Worm (Caenorhabditis elegans) whole organism, young adult: Measurements from ENCODE around the gene sgo-1.

ENCODE experiments used
- F39B2.1 ChIP-seq: fragments of 200-800 bp; sonication (Bioruptor generic); IDR thresholded peaks from 2 replicates; pipeline ENCODE4 v1.3.6; 2022; ENCODE audit warnings: missing genetic modification reagents, missing genetic modification characterization, missing compliant biosample characterization
- K12H6.12 ChIP-seq: fragments of 200-800 bp; sonication (Bioruptor generic); optimal IDR thresholded peaks from 2 replicates; lab custom pipeline; 2018; ENCODE audit warnings: mild to moderate bottlenecking, missing genetic modification characterization, missing compliant biosample characterization
- Y53F4B.3 ChIP-seq: fragments of 200-800 bp; sonication (Bioruptor generic); IDR thresholded peaks from 2 replicates; pipeline ENCODE4 v1.3.6; 2022; ENCODE audit warnings: missing genetic modification reagents, missing genetic modification characterization, missing compliant biosample characterization
- Y79H2A.3 ChIP-seq: fragments of 200-800 bp; sonication (Bioruptor generic); conservative IDR thresholded peaks from 2 replicates; pipeline ENCODE4 v1.3.6; 2022; ENCODE audit warnings: missing genetic modification reagents, missing genetic modification characterization, missing compliant biosample characterization
- ceh-100 ChIP-seq: fragments of 200-800 bp; sonication (Bioruptor generic); IDR thresholded peaks from 2 replicates; pipeline ENCODE4 v1.3.6; 2022; ENCODE audit warnings: missing genetic modification reagents, missing genetic modification characterization, missing compliant biosample characterization
- ceh-58 ChIP-seq: fragments of 200-800 bp; sonication (Bioruptor generic); IDR thresholded peaks from 2 replicates; pipeline ENCODE4 v1.3.6; 2022; ENCODE audit warnings: missing genetic modification characterization, missing compliant biosample characterization
- dpl-1 ChIP-seq: fragments of 150-350 bp; optimal IDR thresholded peaks from 2 replicates; lab custom pipeline; 2014; ENCODE audit warnings: missing biosample characterization, missing genetic modification reagents, missing genetic modification characterization
- madf-10 ChIP-seq: sonication (generic microtip); optimal IDR thresholded peaks from 2 replicates; lab custom pipeline; 2016; ENCODE audit warnings: mild to moderate bottlenecking, missing genetic modification characterization, missing compliant biosample characterization
- mcd-1 ChIP-seq: fragments of 200-800 bp; sonication (Bioruptor generic); IDR thresholded peaks from 2 replicates; pipeline ENCODE4 v1.3.6; 2022; ENCODE audit warnings: missing genetic modification reagents, missing genetic modification characterization, missing compliant biosample characterization
- sdz-38 ChIP-seq: sonication (generic microtip); optimal IDR thresholded peaks from 2 replicates; lab custom pipeline; 2016; ENCODE audit warnings: missing genotype, missing genetic modification characterization, missing compliant biosample characterization
- unc-130 ChIP-seq: sonication (generic microtip); optimal IDR thresholded peaks from 2 replicates; lab custom pipeline; 2016; ENCODE audit warnings: missing genetic modification reagents, missing genetic modification characterization, missing compliant biosample characterization

ce11 chrIV:7838426-7838825 lies 42.1 kb upstream of the sgo-1 start, which contains the start of gene C06A6.7:
- no peak for TF ChIP-seq dpl-1 (GFP tag; lab: Kevin White, UChicago)
- TF ChIP-seq ceh-58 (GFP tag; lab: Robert Waterston, UW), result no peak
- TF ChIP-seq K12H6.12 (tag; lab: Kevin White, UChicago), result no peak
- TF ChIP-seq sdz-38 (tag; lab: Kevin White, UChicago), result no peak
- TF ChIP-seq madf-10 (tag; lab: Kevin White, UChicago), result no peak
- no peak for TF ChIP-seq Y53F4B.3 (GFP tag; lab: Robert Waterston, UW)
- no peak for TF ChIP-seq Y79H2A.3
- TF ChIP-seq ceh-100 (GFP tag; lab: Robert Waterston, UW), result no peak
- no peak for TF ChIP-seq unc-130 (GFP tag; lab: Kevin White, UChicago)
- no peak for TF ChIP-seq F39B2.1 (GFP tag; lab: Robert Waterston, UW)
- no peak for TF ChIP-seq mcd-1 (GFP tag; lab: Robert Waterston, UW)
